Worm (Caenorhabditis elegans) whole organism, mixed stage, embryonic: ENCODE measurements around the gene nhr-186.
A peak's percentile ranks its signal among the peaks of the same experiment; 100 is the strongest.

Experiments
- M03D4.4 ChIP-seq: sonication (generic microtip); optimal IDR thresholded peaks from 2 replicates; lab custom pipeline; 2017; ENCODE audit warnings: mild to moderate bottlenecking, missing genetic modification characterization, missing compliant biosample characterization
- bed-3 ChIP-seq: fragments of 200-800 bp; sonication (Bioruptor generic); optimal IDR thresholded peaks from 3 replicates; lab custom pipeline; 2018; ENCODE audit warnings: mild to moderate bottlenecking, missing genetic modification characterization, moderate library complexity, missing compliant biosample characterization
- ceh-39 ChIP-seq: fragments of 150-350 bp; optimal IDR thresholded peaks from 2 replicates; lab custom pipeline; 2014; ENCODE audit warnings: missing biosample characterization, missing genetic modification characterization
- ceh-43 ChIP-seq: fragments of 200-800 bp; sonication (Bioruptor generic); optimal IDR thresholded peaks from 2 replicates; lab custom pipeline; 2018; ENCODE audit warnings: mild to moderate bottlenecking, missing genetic modification characterization, moderate library complexity, missing compliant biosample characterization
- ceh-83 ChIP-seq: fragments of 200-800 bp; sonication (Bioruptor generic); optimal IDR thresholded peaks from 2 replicates; lab custom pipeline; 2018; ENCODE audit warnings: mild to moderate bottlenecking, missing genetic modification characterization, missing compliant biosample characterization
- ces-1 ChIP-seq: fragments of 150-350 bp; optimal IDR thresholded peaks from 2 replicates; lab custom pipeline; 2014; ENCODE audit warnings: missing biosample characterization, missing genetic modification reagents, missing genetic modification characterization
- cnd-1 ChIP-seq: fragments of 200-800 bp; sonication (Bioruptor generic); optimal IDR thresholded peaks from 2 replicates; lab custom pipeline; 2018; ENCODE audit warnings: mild to moderate bottlenecking, missing genetic modification characterization, missing compliant biosample characterization
- drap-1 ChIP-seq: fragments of 200-800 bp; sonication (Bioruptor generic); optimal IDR thresholded peaks from 3 replicates; lab custom pipeline; 2018; ENCODE audit warnings: mild to moderate bottlenecking, missing genetic modification characterization, missing compliant biosample characterization
- elt-1 ChIP-seq: sonication (generic microtip); optimal IDR thresholded peaks from 2 replicates; lab custom pipeline; 2017; ENCODE audit warnings: missing genetic modification characterization, mild to moderate bottlenecking, missing compliant biosample characterization, antibody characterized with exemption, moderate library complexity, borderline replicate concordance; ENCODE audit not compliant: insufficient read depth
- elt-3 ChIP-seq: fragments of 150-350 bp; optimal IDR thresholded peaks from 2 replicates; lab custom pipeline; 2014; ENCODE audit warnings: missing biosample characterization, missing genetic modification characterization
- ham-2 ChIP-seq: fragments of 200-800 bp; sonication (Bioruptor generic); optimal IDR thresholded peaks from 2 replicates; lab custom pipeline; 2018; ENCODE audit warnings: mild to moderate bottlenecking, missing genetic modification characterization, missing compliant biosample characterization
- hlh-1 ChIP-seq: fragments of 150-350 bp; optimal IDR thresholded peaks from 2 replicates; lab custom pipeline; 2014; ENCODE audit warnings: missing biosample characterization, missing genetic modification reagents, missing genetic modification characterization
- lin-13 ChIP-seq: fragments of 150-350 bp; optimal IDR thresholded peaks from 2 replicates; lab custom pipeline; 2014; ENCODE audit warnings: missing biosample characterization, missing genetic modification characterization
- lin-32 ChIP-seq: fragments of 200-800 bp; sonication (Bioruptor generic); optimal IDR thresholded peaks from 2 replicates; lab custom pipeline; 2018; ENCODE audit warnings: mild to moderate bottlenecking, missing genetic modification characterization, missing compliant biosample characterization
- lsy-2 ChIP-seq: fragments of 150-350 bp; optimal IDR thresholded peaks from 2 replicates; lab custom pipeline; 2014; ENCODE audit warnings: missing biosample characterization, missing genetic modification characterization
- mab-5 ChIP-seq: fragments of 150-350 bp; optimal IDR thresholded peaks from 2 replicates; lab custom pipeline; 2014; ENCODE audit warnings: missing biosample characterization, missing genetic modification characterization
- mls-2 ChIP-seq: sonication (generic microtip); optimal IDR thresholded peaks from 2 replicates; lab custom pipeline; 2016; ENCODE audit warnings: mild to moderate bottlenecking, missing genetic modification characterization, moderate library complexity, missing compliant biosample characterization
- nhr-2 ChIP-seq: fragments of 150-350 bp; optimal IDR thresholded peaks from 2 replicates; lab custom pipeline; 2014; ENCODE audit warnings: missing biosample characterization, missing genetic modification characterization
- nhr-237 ChIP-seq: fragments of 150-350 bp; optimal IDR thresholded peaks from 2 replicates; lab custom pipeline; 2014; ENCODE audit warnings: missing biosample characterization, missing genetic modification characterization
- nhr-76 ChIP-seq: sonication (generic microtip); optimal IDR thresholded peaks from 2 replicates; lab custom pipeline; 2017; ENCODE audit warnings: missing biosample characterization, missing genetic modification characterization
- pha-4 ChIP-seq: fragments of 150-350 bp; optimal IDR thresholded peaks from 2 replicates; lab custom pipeline; 2018; ENCODE audit warnings: missing biosample characterization, missing genetic modification reagents, missing genetic modification characterization
- sem-2 ChIP-seq: fragments of 200-800 bp; sonication (Bioruptor generic); optimal IDR thresholded peaks from 2 replicates; lab custom pipeline; 2018; ENCODE audit warnings: mild to moderate bottlenecking, missing genetic modification characterization, missing compliant biosample characterization
- snpc-4 ChIP-seq: fragments of 150-350 bp; optimal IDR thresholded peaks from 2 replicates; lab custom pipeline; 2014; ENCODE audit warnings: missing biosample characterization, missing genetic modification characterization
- sptf-1 ChIP-seq: sonication (generic microtip); optimal IDR thresholded peaks from 2 replicates; lab custom pipeline; 2017; ENCODE audit warnings: mild to moderate bottlenecking, missing genetic modification characterization, moderate library complexity, missing compliant biosample characterization
- unc-120 ChIP-seq: sonication (generic microtip); optimal IDR thresholded peaks from 2 replicates; lab custom pipeline; 2017; ENCODE audit warnings: missing genetic modification characterization, missing compliant biosample characterization; ENCODE audit not compliant: poor library complexity, severe bottlenecking
- unc-39 ChIP-seq: fragments of 150-350 bp; optimal IDR thresholded peaks from 2 replicates; lab custom pipeline; 2014; ENCODE audit warnings: missing biosample characterization, missing genetic modification characterization
- unc-62 ChIP-seq: fragments of 150-350 bp; optimal IDR thresholded peaks from 2 replicates; lab custom pipeline; 2014; ENCODE audit warnings: missing biosample characterization, missing genetic modification reagents, missing genetic modification characterization
- zip-8 ChIP-seq: fragments of 150-350 bp; optimal IDR thresholded peaks from 2 replicates; lab custom pipeline; 2014; ENCODE audit warnings: missing biosample characterization, missing genetic modification characterization
- ztf-11 ChIP-seq: fragments of 150-350 bp; optimal IDR thresholded peaks from 2 replicates; lab custom pipeline; 2014; ENCODE audit warnings: missing biosample characterization, missing genetic modification characterization

The nhr-186 gene

ce11 chrV:3807846-3808245 is 46.9 kb downstream of the nhr-186 start:
- no peak for TF ChIP-seq ces-1 (GFP tag; lab: Kevin White, UChicago)
- TF ChIP-seq unc-39 (tag; lab: Kevin White, UChicago), result no peak
- TF ChIP-seq elt-3 (tag; lab: Kevin White, UChicago), result no peak
- TF ChIP-seq sptf-1 (tag; lab: Kevin White, UChicago), result no peak
- no peak for TF ChIP-seq elt-1 (tag; lab: Kevin White, UChicago)
- no peak for TF ChIP-seq hlh-1 (tag; lab: Kevin White, UChicago)
- TF ChIP-seq snpc-4 (tag; lab: Kevin White, UChicago), result no peak
- no peak for TF ChIP-seq ztf-11 (tag; lab: Kevin White, UChicago)
- TF ChIP-seq nhr-237 (tag; lab: Kevin White, UChicago), result no peak
- no peak for TF ChIP-seq cnd-1 (tag; lab: Kevin White, UChicago)
- TF ChIP-seq drap-1 (GFP tag; lab: Kevin White, UChicago), result no peak
- TF ChIP-seq ceh-39, result no peak
- no peak for TF ChIP-seq nhr-76 (tag; lab: Kevin White, UChicago)
- no peak for TF ChIP-seq lin-32
- no peak for TF ChIP-seq mab-5 (tag; lab: Kevin White, UChicago)
- TF ChIP-seq lsy-2 (tag; lab: Kevin White, UChicago), result no peak
- no peak for TF ChIP-seq M03D4.4 (tag; lab: Kevin White, UChicago)
- no peak for TF ChIP-seq zip-8
- TF ChIP-seq ceh-83, result no peak
- TF ChIP-seq, all 35 proteins: peak for 0

- TF ChIP-seq nhr-2 (tag; lab: Kevin White, UChicago) (no peak), unc-39 (tag; lab: Kevin White, UChicago) (no peak), nhr-237 (tag; lab: Kevin White, UChicago) (no peak), ceh-43 (GFP tag; lab: Kevin White, UChicago) (no peak), elt-1 (tag; lab: Kevin White, UChicago) (no peak), ces-1 (GFP tag; lab: Kevin White, UChicago) (no peak), ztf-11 (tag; lab: Kevin White, UChicago) (no peak), mls-2 (no peak), snpc-4 (tag; lab: Kevin White, UChicago) (no peak), hlh-1 (tag; lab: Kevin White, UChicago) (no peak), mab-5 (tag; lab: Kevin White, UChicago) (no peak), pha-4 (tag; lab: Kevin White, UChicago) (no peak), sem-2 (GFP tag; lab: Kevin White, UChicago) (no peak), drap-1 (GFP tag; lab: Kevin White, UChicago) (no peak)
Observed at ce11 chrV:3805961-3806360, 48.8 kb downstream of the nhr-186 start, which contains the start of gene srw-7. Gene srw-7, plus strand, starts transcription at chrV:3806261.

- TF ChIP-seq zip-8, result peak; percentile 83
- no peak for TF ChIP-seq ceh-83
Observed at ce11 chrV:3805499-3805898, 49.2 kb downstream of the nhr-186 start, which contains the start of gene R08F11.4. Gene R08F11.4, minus strand, starts transcription at chrV:3805527.

- TF ChIP-seq lin-13 (tag; lab: Kevin White, UChicago), result no peak
- no peak for TF ChIP-seq unc-62 (GFP tag; lab: Kevin White, UChicago)
- no peak for TF ChIP-seq nhr-237 (tag; lab: Kevin White, UChicago)
- no peak for TF ChIP-seq ham-2
- TF ChIP-seq lin-32, result no peak
- TF ChIP-seq hlh-1 (tag; lab: Kevin White, UChicago), result no peak
- no peak for TF ChIP-seq snpc-4 (tag; lab: Kevin White, UChicago)
- no peak for TF ChIP-seq nhr-76 (tag; lab: Kevin White, UChicago)
- TF ChIP-seq unc-120, result no peak
- no peak for TF ChIP-seq sptf-1 (tag; lab: Kevin White, UChicago)
- TF ChIP-seq cnd-1 (tag; lab: Kevin White, UChicago), result no peak
- no peak for TF ChIP-seq sem-2 (GFP tag; lab: Kevin White, UChicago)
- no peak for TF ChIP-seq bed-3
Observed at ce11 chrV:3803343-3803742, 51.4 kb downstream of the nhr-186 start, which contains the start of gene cyp-33C8. Gene cyp-33C8, minus strand, starts transcription at chrV:3803542.
